Worm (Caenorhabditis elegans): ENCODE data around the gene clec-126.

ce11 chrII:3555281-3555680 lies 36.0 kb downstream of the clec-126 start:
- TF ChIP-seq unc-55 (GFP tag; optimal IDR thresholded peaks at IDR 0.05): no peak
- no peak for TF ChIP-seq ceh-18 (tag; optimal IDR thresholded peaks at IDR 0.05)
- no peak for TF ChIP-seq hlh-30 (tag; optimal IDR thresholded peaks at IDR 0.05; ENCODE audit: insufficient read depth)
- no peak for TF ChIP-seq ceh-31 (tag; optimal IDR thresholded peaks at IDR 0.05)
- no peak for TF ChIP-seq ceh-22 (tag; optimal IDR thresholded peaks at IDR 0.05)
- no peak for TF ChIP-seq fax-1 (tag; optimal IDR thresholded peaks at IDR 0.05)
- no peak for TF ChIP-seq ama-1 (optimal IDR thresholded peaks at IDR 0.05)
- no peak for TF ChIP-seq lin-11 (tag; optimal IDR thresholded peaks at IDR 0.05)
- TF ChIP-seq fkh-10 (GFP tag; optimal IDR thresholded peaks at IDR 0.05): no peak
- no peak for TF ChIP-seq nfya-1 (tag; optimal IDR thresholded peaks at IDR 0.05)
